Fruit fly (Drosophila melanogaster) whole organism, wandering third instar larva: Measurements from ENCODE around the gene CG13474.
A peak's percentile ranks its signal among the peaks of the same experiment; 100 is the strongest.

ENCODE experiments used
- Jra ChIP-seq: sonication (Bioruptor generic); optimal IDR thresholded peaks from 2 replicates; lab custom pipeline; 2016; ENCODE audit warnings: missing biosample characterization, missing genetic modification characterization
- dl ChIP-seq, 2 experiments: fragments of 175-275, 200-275 bp in 1 of 2; fragments of 200-275 bp in 1 of 2; sonication (Bioruptor generic); optimal IDR thresholded peaks; lab custom pipeline; 2018; ENCODE audit warnings: mild to moderate bottlenecking in 2 of 2, missing biosample characterization in 2 of 2, missing genetic modification characterization in 2 of 2, moderate library complexity in 2 of 2; ENCODE audit not compliant: partially characterized antibody in 2 of 2, insufficient read depth in 1 of 2
- foxo ChIP-seq, 2 experiments: fragments of 200-800 bp; sonication (Bioruptor generic); optimal IDR thresholded peaks; 2 replicates in 1 of 2; 3 replicates in 1 of 2; lab custom pipeline; 2016 to 2017; ENCODE audit warnings: missing biosample characterization in 2 of 2, missing genetic modification characterization in 2 of 2
- woc ChIP-seq: sonication (Bioruptor generic); optimal IDR thresholded peaks from 2 replicates; lab custom pipeline; 2016; ENCODE audit warnings: missing biosample characterization, mild to moderate bottlenecking, missing genetic modification characterization

The CG13474 gene

DNA sequence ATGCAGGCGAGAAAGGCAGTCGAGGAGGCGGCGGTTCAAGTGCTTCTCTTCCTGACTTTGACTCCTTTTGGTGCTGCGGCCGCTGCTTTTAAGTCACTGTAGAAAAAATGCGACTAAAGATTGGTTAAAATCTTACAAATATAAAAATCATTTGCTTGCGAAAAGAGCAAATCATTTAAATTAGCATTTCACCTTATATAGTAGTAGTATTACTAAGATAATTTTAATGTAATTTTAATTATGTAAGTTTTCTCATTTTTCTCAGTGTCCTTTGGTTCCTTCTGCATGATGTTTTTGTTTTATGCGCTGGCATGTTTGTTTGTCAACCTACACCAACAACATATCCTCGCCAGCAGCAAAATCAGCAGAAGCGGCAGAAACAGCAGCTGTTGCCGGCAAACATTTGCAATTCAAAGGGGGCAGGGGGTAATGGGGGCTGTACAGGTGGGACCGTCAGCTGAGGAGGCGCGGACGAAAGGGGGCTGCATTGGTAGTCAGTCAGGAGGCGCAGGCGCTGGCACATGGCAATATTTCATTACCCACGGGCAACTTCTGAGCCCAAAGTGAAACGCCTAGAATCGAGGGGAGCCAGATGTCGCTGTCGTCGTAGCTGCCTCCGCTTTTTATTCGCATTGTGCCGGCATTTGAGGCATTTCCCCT is 49.6 kb downstream of the CG13474 start (continued):
- TF ChIP-seq woc (GFP tag; lab: Kevin White, UChicago) (peak; percentile 28), dl (GFP tag; optimal IDR thresholded peaks at IDR 0.05; lab: Kevin White, UChicago; ENCODE audit: insufficient read depth in 1 of 2, partially characterized antibody in 2 of 2) (no peak), Jra (GFP tag; lab: Kevin White, UChicago) (no peak), foxo (GFP tag; optimal IDR thresholded peaks at IDR 0.05; lab: Kevin White, UChicago) (peak in 1 of 2 experiments; percentile 81)
- TF ChIP-seq, all 38 proteins: peak for 17
